Fruit fly (Drosophila melanogaster): ENCODE measurements around the gene CG32104.

CG32104 gene

dm6 chr3L:12406999-12407632, 8.0 kb upstream of the CG32104 start (continued):
- TF ChIP-seq pho (GFP tag; optimal IDR thresholded peaks at IDR 0.05) (peak; percentile 96), CG10462 (GFP tag; optimal IDR thresholded peaks at IDR 0.05) (peak; percentile 67), Dip2 (GFP tag; IDR thresholded peaks at IDR 0.05) (no peak), ab (GFP tag; optimal IDR thresholded peaks at IDR 0.05) (no peak), psq (GFP tag; optimal IDR thresholded peaks at IDR 0.05) (peak; percentile 82), CG14667 (GFP tag; IDR thresholded peaks at IDR 0.05) (peak; percentile 54; the same call in 1 of the 2 replicates), kah (GFP tag; optimal IDR thresholded peaks at IDR 0.05) (peak; percentile 51), ara (GFP tag; IDR thresholded peaks at IDR 0.05) (peak; percentile 81), ash1 (GFP tag; optimal IDR thresholded peaks at IDR 0.05) (peak; percentile 94), prd (optimal IDR thresholded peaks at IDR 0.05) (no peak), prd (GFP tag; IDR thresholded peaks at IDR 0.05) (peak; percentile 67; the same call in 2 of the 3 replicates), CG7786 (GFP tag; optimal IDR thresholded peaks at IDR 0.05) (peak; percentile 91), CG12155 (GFP tag; optimal IDR thresholded peaks at IDR 0.05) (peak; percentile 68), CG16779 (GFP tag; IDR thresholded peaks at IDR 0.05) (peak; percentile 92), TFAM (GFP tag; optimal IDR thresholded peaks at IDR 0.05) (no peak)

DNA sequence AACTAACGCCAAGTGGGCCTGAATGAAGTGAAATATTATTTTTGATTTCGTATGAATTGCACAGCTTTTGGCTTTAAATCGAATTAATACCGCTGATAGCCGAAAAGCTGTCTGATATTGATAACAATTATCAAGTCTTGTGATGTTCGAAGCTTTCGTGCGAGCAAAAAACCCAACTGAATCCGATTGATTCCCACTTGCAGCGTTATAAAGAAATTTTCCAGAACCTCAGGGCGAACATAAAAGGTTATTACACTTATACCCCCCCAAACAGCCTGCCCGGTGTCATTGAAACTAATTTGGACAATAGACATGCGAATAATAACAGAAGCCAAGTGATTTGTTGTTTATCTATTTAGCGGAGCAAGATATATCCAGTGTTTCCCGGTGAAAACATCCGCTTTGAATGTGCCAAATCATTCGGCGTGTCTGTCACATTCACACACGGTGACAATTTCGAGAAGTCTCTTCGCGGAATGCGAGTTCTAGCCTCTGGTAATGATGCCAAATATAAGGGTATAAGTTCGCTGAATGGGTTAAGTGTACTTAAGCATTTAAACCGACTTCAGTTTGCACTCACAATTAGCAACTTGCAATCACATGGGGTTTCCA, 6.9 kb upstream of the CG32104 start:
- TF ChIP-seq bab2 (GFP tag; optimal IDR thresholded peaks at IDR 0.05) = no peak
- no peak for TF ChIP-seq TFAM (GFP tag; optimal IDR thresholded peaks at IDR 0.05)
- no peak for TF ChIP-seq schlank (tag; optimal IDR thresholded peaks at IDR 0.05)
- peak in 1 of 2 experiments; percentile 6 for TF ChIP-seq Pdp1 (GFP tag; optimal IDR thresholded peaks at IDR 0.05)
- no peak for TF ChIP-seq ems (GFP tag; optimal IDR thresholded peaks at IDR 0.05)
- peak; percentile 50 for TF ChIP-seq exex (tag; optimal IDR thresholded peaks at IDR 0.05)
- peak; percentile 5 for TF ChIP-seq CG12769 (tag; optimal IDR thresholded peaks at IDR 0.05)

DNA sequence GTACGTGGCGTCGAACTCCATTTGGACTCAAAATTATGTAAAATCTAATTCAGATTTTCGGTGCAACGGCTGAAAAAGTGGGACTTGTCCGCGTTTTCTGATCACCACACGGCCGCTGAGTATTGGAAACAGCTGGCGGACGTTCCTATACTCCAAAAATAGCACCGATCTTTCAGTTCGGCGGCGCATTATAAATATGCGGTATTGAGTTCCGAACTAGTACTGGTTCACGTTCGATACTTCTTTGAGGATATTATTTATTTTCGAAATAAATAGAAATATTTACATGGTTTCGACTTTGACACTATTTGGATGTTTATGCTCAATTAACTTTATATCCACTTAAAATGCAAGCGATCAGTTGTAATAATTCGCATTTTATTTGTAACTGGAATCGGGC, 2.7 kb upstream of the CG32104 start, which contains the start of gene Smyd4-2:
Gene Smyd4-2, minus strand, starts transcription at position 136 of the 400 bp plus-strand sequence.
- TF ChIP-seq crp (GFP tag; optimal IDR thresholded peaks at IDR 0.05) (peak in 1 of 2 experiments; percentile 33), CG9797 (GFP tag; optimal IDR thresholded peaks at IDR 0.05) (no peak), CG15514 (GFP tag; optimal IDR thresholded peaks at IDR 0.05) (peak; percentile 96), Dref (GFP tag; IDR thresholded peaks at IDR 0.05) (no peak)

- TF ChIP-seq CG8944 (GFP tag; optimal IDR thresholded peaks at IDR 0.05) = no peak
- 0 out of 2 replicates have a peak, but pooled peaks have one; percentile 2 for TF ChIP-seq NFAT (GFP tag; IDR thresholded peaks at IDR 0.05)
- TF ChIP-seq CG17328 (GFP tag; IDR thresholded peaks at IDR 0.05) = no peak
- TF ChIP-seq CG6654 (GFP tag; optimal IDR thresholded peaks at IDR 0.05) = no peak
- TF ChIP-seq CG11560 (tag; IDR thresholded peaks at IDR 0.05) = no peak
- no peak for TF ChIP-seq slou (GFP tag; optimal IDR thresholded peaks at IDR 0.05)
- TF ChIP-seq CG14965 (GFP tag; optimal IDR thresholded peaks at IDR 0.05; ENCODE audit: borderline replicate concordance) = no peak
Observed at dm6 chr3L:12395871-12396270, 3.3 kb downstream of the CG32104 start, which contains the start of gene Obp69a. Gene Obp69a, plus strand, starts transcription at chr3L:12396171.

dm6 chr3L:12392758-12393157, 6.4 kb downstream of the CG32104 start:
- TF ChIP-seq CG10543 (GFP tag; optimal IDR thresholded peaks at IDR 0.05) (peak; percentile 4), NC2β (GFP tag; optimal IDR thresholded peaks at IDR 0.05) (no peak), YL-1 (GFP tag; optimal IDR thresholded peaks at IDR 0.05) (no peak), ATbp (GFP tag; optimal IDR thresholded peaks at IDR 0.05) (peak; percentile 30), CG31365 (tag; optimal IDR thresholded peaks at IDR 0.05) (peak; percentile 13), mam (GFP tag; optimal IDR thresholded peaks at IDR 0.05) (no peak), Hr39 (optimal IDR thresholded peaks at IDR 0.05) (no peak), her (GFP tag; optimal IDR thresholded peaks at IDR 0.05) (no peak), CG6175 (GFP tag; IDR thresholded peaks at IDR 0.05) (no peak), CG12769 (tag; optimal IDR thresholded peaks at IDR 0.05) (no peak), Med (GFP tag) (peak; percentile 63), dmrt99B (tag; optimal IDR thresholded peaks at IDR 0.05) (no peak), CG7987 (GFP tag; optimal IDR thresholded peaks at IDR 0.05) (peak; percentile 37), gro (GFP tag; optimal IDR thresholded peaks at IDR 0.05) (peak; percentile 26)
